Worm (Caenorhabditis elegans): Measurements from ENCODE around the gene hrpf-2.

The hrpf-2 gene

ce11 chrIV:6402386-6402905, 26.1 kb upstream of the hrpf-2 start, which contains the start of gene sfrp-1:
Gene sfrp-1, minus strand, starts transcription at chrIV:6402436.
- TF ChIP-seq unc-62 (GFP tag; optimal IDR thresholded peaks at IDR 0.05) (no peak), ces-1 (GFP tag; optimal IDR thresholded peaks at IDR 0.05) (peak; percentile 79)

ce11 chrIV:6395190-6395589, 18.9 kb upstream of the hrpf-2 start:
- TF ChIP-seq elt-1 (tag; optimal IDR thresholded peaks at IDR 0.05; ENCODE audit: borderline replicate concordance, insufficient read depth) (no peak), unc-120 (tag; optimal IDR thresholded peaks at IDR 0.05; ENCODE audit: poor library complexity, severe bottlenecking) (no peak), hlh-1 (tag; optimal IDR thresholded peaks at IDR 0.05) (no peak), unc-62 (GFP tag; optimal IDR thresholded peaks at IDR 0.05) (no peak), nhr-28 (tag; optimal IDR thresholded peaks at IDR 0.05) (no peak), snpc-4 (tag; optimal IDR thresholded peaks at IDR 0.05) (no peak), elt-3 (tag; optimal IDR thresholded peaks at IDR 0.05) (no peak), flh-1 (GFP tag; optimal IDR thresholded peaks at IDR 0.05) (no peak)

- no peak for TF ChIP-seq mab-5 (tag; optimal IDR thresholded peaks at IDR 0.05)
- TF ChIP-seq unc-120 (tag; optimal IDR thresholded peaks at IDR 0.05; ENCODE audit: poor library complexity, severe bottlenecking): peak; percentile 90
- TF ChIP-seq pha-4 (tag; optimal IDR thresholded peaks at IDR 0.05): no peak
- no peak for TF ChIP-seq hlh-1 (tag; optimal IDR thresholded peaks at IDR 0.05)
- peak; percentile 82 for TF ChIP-seq unc-62 (GFP tag; optimal IDR thresholded peaks at IDR 0.05)
- TF ChIP-seq nhr-12 (tag; optimal IDR thresholded peaks at IDR 0.05): no peak
- TF ChIP-seq nhr-28 (tag; optimal IDR thresholded peaks at IDR 0.05): no peak
- no peak for TF ChIP-seq mls-2 (tag; optimal IDR thresholded peaks at IDR 0.05)
- no peak for TF ChIP-seq zip-8 (tag; optimal IDR thresholded peaks at IDR 0.05)
- peak; percentile 29 for TF ChIP-seq ces-1 (GFP tag; optimal IDR thresholded peaks at IDR 0.05)
Measured at ce11 chrIV:6393329-6393728, 17.0 kb upstream of the hrpf-2 start.

ce11 chrIV:6391566-6391965, 15.2 kb upstream of the hrpf-2 start:
- TF ChIP-seq sptf-1 (tag; optimal IDR thresholded peaks at IDR 0.05): no peak
- no peak for TF ChIP-seq nhr-76 (tag; optimal IDR thresholded peaks at IDR 0.05)
- TF ChIP-seq lin-32 (GFP tag; optimal IDR thresholded peaks at IDR 0.05): no peak
- TF ChIP-seq hlh-1 (tag; optimal IDR thresholded peaks at IDR 0.05): no peak
- TF ChIP-seq nhr-237 (tag; optimal IDR thresholded peaks at IDR 0.05): no peak
- no peak for TF ChIP-seq mep-1 (tag; optimal IDR thresholded peaks at IDR 0.05)
- TF ChIP-seq ceh-83 (GFP tag; optimal IDR thresholded peaks at IDR 0.05): no peak
- no peak for TF ChIP-seq unc-120 (tag; optimal IDR thresholded peaks at IDR 0.05; ENCODE audit: poor library complexity, severe bottlenecking)
- TF ChIP-seq blmp-1 (tag; optimal IDR thresholded peaks at IDR 0.05): no peak
- TF ChIP-seq nhr-2 (tag; optimal IDR thresholded peaks at IDR 0.05): no peak
- no peak for TF ChIP-seq unc-39 (tag; optimal IDR thresholded peaks at IDR 0.05)
- TF ChIP-seq nhr-12 (tag; optimal IDR thresholded peaks at IDR 0.05): no peak

- no peak for TF ChIP-seq unc-62 (GFP tag; optimal IDR thresholded peaks at IDR 0.05)
- no peak for TF ChIP-seq ceh-39 (tag; optimal IDR thresholded peaks at IDR 0.05)
- no peak for TF ChIP-seq pha-4 (tag; optimal IDR thresholded peaks at IDR 0.05)
- no peak for TF ChIP-seq lin-13 (tag; optimal IDR thresholded peaks at IDR 0.05)
- no peak for TF ChIP-seq mls-2 (tag; optimal IDR thresholded peaks at IDR 0.05)
- no peak for TF ChIP-seq drap-1 (GFP tag; optimal IDR thresholded peaks at IDR 0.05)
- no peak for TF ChIP-seq tbx-8 (GFP tag; optimal IDR thresholded peaks at IDR 0.05)
- TF ChIP-seq mep-1 (tag; optimal IDR thresholded peaks at IDR 0.05): no peak
- TF ChIP-seq cnd-1 (tag; optimal IDR thresholded peaks at IDR 0.05): no peak
- no peak for TF ChIP-seq snpc-4 (tag; optimal IDR thresholded peaks at IDR 0.05)
- TF ChIP-seq nhr-12 (tag; optimal IDR thresholded peaks at IDR 0.05): no peak
- TF ChIP-seq ceh-83 (GFP tag; optimal IDR thresholded peaks at IDR 0.05): no peak
Measured at ce11 chrIV:6388550-6388949, 12.2 kb upstream of the hrpf-2 start.

ce11 chrIV:6385010-6385409, 8.7 kb upstream of the hrpf-2 start:
- TF ChIP-seq ces-1 (GFP tag; optimal IDR thresholded peaks at IDR 0.05) (peak; percentile 62), sem-2 (GFP tag; optimal IDR thresholded peaks at IDR 0.05) (no peak), elt-1 (tag; optimal IDR thresholded peaks at IDR 0.05; ENCODE audit: borderline replicate concordance, insufficient read depth) (no peak), ceh-43 (GFP tag; optimal IDR thresholded peaks at IDR 0.05) (no peak), lsy-2 (tag; optimal IDR thresholded peaks at IDR 0.05) (no peak)

All from whole organism, mixed stage, embryonic.